Worm (Caenorhabditis elegans): ENCODE measurements around the gene F56B3.11.
A peak's percentile ranks its signal among the peaks of the same experiment; 100 is the strongest.

The F56B3.11 gene

DNA sequence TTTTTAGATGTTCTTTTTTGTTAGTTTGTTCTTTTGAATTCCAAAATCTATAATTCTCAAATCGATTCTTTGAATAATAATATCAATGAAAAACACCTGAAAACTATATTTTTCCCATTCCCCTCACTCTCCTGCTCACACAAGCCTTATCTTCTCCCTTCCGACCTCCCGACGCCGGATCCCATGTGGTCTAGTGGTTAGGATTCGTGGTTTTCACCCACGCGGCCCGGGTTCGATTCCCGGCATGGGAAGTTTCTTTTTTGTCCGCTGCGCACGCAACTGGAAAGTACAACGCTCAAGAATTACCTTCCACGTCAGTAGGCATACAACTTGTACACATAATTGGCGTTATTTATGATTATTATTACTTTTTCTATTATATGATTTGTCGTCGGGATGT lies 46.3 kb upstream of the F56B3.11 start (continued):
- TF ChIP-seq ZK337.2 (GFP tag; IDR thresholded peaks at IDR 0.05) (0 out of 2 replicates have a peak, but pooled peaks have one; percentile 59), sdz-12 (GFP tag; optimal IDR thresholded peaks at IDR 0.05) (no peak), R02D3.7 (tag; optimal IDR thresholded peaks at IDR 0.05) (no peak), hif-1 (tag; optimal IDR thresholded peaks at IDR 0.05) (peak in 1 of 2 experiments; percentile 59), ceh-32 (tag; optimal IDR thresholded peaks at IDR 0.05; ENCODE audit: poor library complexity) (no peak), dmd-9 (GFP tag; IDR thresholded peaks at IDR 0.05) (0 out of 2 replicates have a peak, but pooled peaks have one; percentile 46), saeg-2 (GFP tag; IDR thresholded peaks at IDR 0.05) (no peak), nhr-76 (tag; optimal IDR thresholded peaks at IDR 0.05) (no peak), nhr-42 (GFP tag; IDR thresholded peaks at IDR 0.05) (peak; percentile 29; the same call in 1 of the 2 replicates), F49E8.2 (tag; optimal IDR thresholded peaks at IDR 0.05; ENCODE audit: borderline replicate concordance) (no peak), lim-7 (GFP tag; IDR thresholded peaks at IDR 0.05) (peak; percentile 85), aha-1 (tag) (peak; percentile 14), Y75B8A.6 (GFP tag; IDR thresholded peaks at IDR 0.05) (no peak), vab-7 (GFP tag; IDR thresholded peaks at IDR 0.05) (peak; percentile 34; the same call in 1 of the 2 replicates), Y48G9A.11 (GFP tag; IDR thresholded peaks at IDR 0.05) (peak; percentile 69), zip-2 (tag; optimal IDR thresholded peaks at IDR 0.05) (no peak), nhr-102 (tag; optimal IDR thresholded peaks at IDR 0.05) (peak; percentile 14), mes-2 (tag; optimal IDR thresholded peaks at IDR 0.05; ENCODE audit: poor library complexity, severe bottlenecking) (no peak), attf-4 (tag; optimal IDR thresholded peaks at IDR 0.05) (no peak), unc-130 (GFP tag; optimal IDR thresholded peaks at IDR 0.05) (peak; percentile 40), ceh-20 (GFP tag; IDR thresholded peaks at IDR 0.05) (no peak), snpc-4 (tag; optimal IDR thresholded peaks at IDR 0.05) (no peak), Y105C5A.15 (GFP tag; IDR thresholded peaks at IDR 0.05) (0 out of 2 replicates have a peak, but pooled peaks have one; percentile 70), daf-16 (GFP tag; optimal IDR thresholded peaks at IDR 0.05) (peak in 1 of 2 experiments; percentile 4), daf-16 (tag; optimal IDR thresholded peaks at IDR 0.05) (peak; percentile 25), ZK546.5 (tag; optimal IDR thresholded peaks at IDR 0.05) (no peak), fkh-10 (GFP tag; optimal IDR thresholded peaks at IDR 0.05) (no peak), rbr-2 (tag; optimal IDR thresholded peaks at IDR 0.05) (peak; percentile 41), arid-1 (GFP tag; conservative IDR thresholded peaks at IDR 0.05) (peak; percentile 47; the same call in 1 of the 2 replicates), spr-1 (tag; optimal IDR thresholded peaks at IDR 0.05) (peak; percentile 48), lir-3 (tag; optimal IDR thresholded peaks at IDR 0.05) (no peak), cey-2 (tag; optimal IDR thresholded peaks at IDR 0.05; ENCODE audit: borderline replicate concordance, insufficient read depth) (no peak), mdl-1 (tag; optimal IDR thresholded peaks at IDR 0.05) (peak in 1 of 2 experiments; percentile 17), unc-39 (tag; optimal IDR thresholded peaks at IDR 0.05) (no peak), ceh-28 (tag; optimal IDR thresholded peaks at IDR 0.05) (no peak), nhr-41 (GFP tag; IDR thresholded peaks at IDR 0.05) (0 out of 2 replicates have a peak, but pooled peaks have one; percentile 18), ceh-44 (GFP tag; IDR thresholded peaks at IDR 0.05) (peak; percentile 60; the same call in 1 of the 2 replicates), ces-1 (GFP tag; optimal IDR thresholded peaks at IDR 0.05) (no peak), mxl-3 (GFP tag; optimal IDR thresholded peaks at IDR 0.05) (no peak), madf-5 (GFP tag; IDR thresholded peaks at IDR 0.05) (no peak), set-16 (GFP tag; IDR thresholded peaks at IDR 0.05) (peak; percentile 41), lin-13 (GFP tag; optimal IDR thresholded peaks at IDR 0.05) (peak; percentile 29), lin-38 (GFP tag; IDR thresholded peaks at IDR 0.05) (peak; percentile 75), hlh-30 (tag; optimal IDR thresholded peaks at IDR 0.05; ENCODE audit: insufficient read depth) (peak; percentile 75), nhr-77 (tag; optimal IDR thresholded peaks at IDR 0.05) (no peak), F37D6.2 (tag; optimal IDR thresholded peaks at IDR 0.05) (no peak), nhr-28 (tag; optimal IDR thresholded peaks at IDR 0.05) (peak; percentile 40), nhr-237 (tag; optimal IDR thresholded peaks at IDR 0.05) (no peak), dve-1 (tag; optimal IDR thresholded peaks at IDR 0.05; ENCODE audit: insufficient read depth) (peak; percentile 25), ceh-82 (tag; optimal IDR thresholded peaks at IDR 0.05) (no peak), dmd-6 (GFP tag; IDR thresholded peaks at IDR 0.05) (peak; percentile 54)
